Worm (Caenorhabditis elegans) whole organism, L2 larva: ENCODE results near the gene F11E6.11.
A peak's percentile ranks its signal among the peaks of the same experiment; 100 is the strongest.

Source experiments
- C34F6.9 ChIP-seq: fragments of 150-350 bp; optimal IDR thresholded peaks from 2 replicates; lab custom pipeline; 2014; ENCODE audit warnings: missing biosample characterization, missing genetic modification characterization
- F13H6.1 ChIP-seq: sonication (generic microtip); optimal IDR thresholded peaks from 2 replicates; lab custom pipeline; 2016; ENCODE audit warnings: missing genetic modification characterization, missing compliant biosample characterization
- R02D3.7 ChIP-seq: fragments of 150-350 bp; optimal IDR thresholded peaks from 2 replicates; lab custom pipeline; 2014; ENCODE audit warnings: missing biosample characterization, missing genetic modification characterization
- Y55F3AM.14 ChIP-seq: fragments of 200-800 bp; sonication (Bioruptor generic); optimal IDR thresholded peaks from 2 replicates; lab custom pipeline; 2018; ENCODE audit warnings: mild to moderate bottlenecking, missing genetic modification characterization, missing compliant biosample characterization
- ZK546.5 ChIP-seq: sonication (generic microtip); optimal IDR thresholded peaks from 2 replicates; lab custom pipeline; 2017; ENCODE audit warnings: missing biosample characterization, missing genetic modification characterization
- aly-2 ChIP-seq: fragments of 150-350 bp; optimal IDR thresholded peaks from 2 replicates; lab custom pipeline; 2014; ENCODE audit warnings: missing biosample characterization, missing genetic modification characterization
- ama-1 ChIP-seq: fragments of 150-350 bp; optimal IDR thresholded peaks from 2 replicates; lab custom pipeline; 2018; ENCODE audit warnings: inconsistent platforms
- blmp-1 ChIP-seq: sonication (generic microtip); optimal IDR thresholded peaks from 2 replicates; lab custom pipeline; 2017; ENCODE audit warnings: missing genetic modification characterization, mild to moderate bottlenecking, missing compliant biosample characterization, antibody characterized with exemption, moderate library complexity; ENCODE audit not compliant: insufficient read depth
- ceh-82 ChIP-seq: fragments of 150-350 bp; optimal IDR thresholded peaks from 2 replicates; lab custom pipeline; 2014; ENCODE audit warnings: missing biosample characterization, missing genetic modification characterization
- crh-2 ChIP-seq: sonication (generic microtip); optimal IDR thresholded peaks from 2 replicates; lab custom pipeline; 2017; ENCODE audit warnings: missing biosample characterization, missing genetic modification characterization
- egl-27 ChIP-seq: sonication (generic microtip); optimal IDR thresholded peaks from 3 replicates; lab custom pipeline; 2017; ENCODE audit warnings: missing biosample characterization, missing genetic modification reagents, missing genetic modification characterization
- fos-1 ChIP-seq: fragments of 150-350 bp; optimal IDR thresholded peaks from 2 replicates; lab custom pipeline; 2014; ENCODE audit warnings: missing biosample characterization, missing genetic modification characterization
- gmeb-1 ChIP-seq: fragments of 150-350 bp; optimal IDR thresholded peaks from 2 replicates; lab custom pipeline; 2014; ENCODE audit warnings: missing biosample characterization, missing genetic modification characterization
- lin-13 ChIP-seq: fragments of 150-350 bp; optimal IDR thresholded peaks from 2 replicates; lab custom pipeline; 2014; ENCODE audit warnings: missing biosample characterization, missing genetic modification reagents, missing genetic modification characterization
- lsy-2 ChIP-seq, 2 experiments: fragments of 150-350 bp in 1 of 2; sonication (generic microtip) in 1 of 2; optimal IDR thresholded peaks; 2 replicates each; lab custom pipeline; 2014 to 2017; ENCODE audit warnings: missing biosample characterization in 2 of 2, missing genetic modification characterization in 2 of 2
- mdl-1 ChIP-seq, 2 experiments: fragments of 150-350 bp in 1 of 2; sonication (generic microtip) in 1 of 2; optimal IDR thresholded peaks; 2 replicates each; lab custom pipeline; 2017; ENCODE audit warnings: missing biosample characterization in 2 of 2, missing genetic modification characterization in 2 of 2
- nhr-10 ChIP-seq: sonication (generic microtip); optimal IDR thresholded peaks from 2 replicates; lab custom pipeline; 2017; ENCODE audit warnings: missing biosample characterization, missing genetic modification characterization
- nhr-11 ChIP-seq: fragments of 150-350 bp; optimal IDR thresholded peaks from 2 replicates; lab custom pipeline; 2014; ENCODE audit warnings: missing biosample characterization, missing genetic modification characterization
- nhr-12 ChIP-seq: fragments of 150-350 bp; optimal IDR thresholded peaks from 2 replicates; lab custom pipeline; 2014; ENCODE audit warnings: missing biosample characterization, missing genetic modification characterization
- nhr-129 ChIP-seq: fragments of 150-350 bp; optimal IDR thresholded peaks from 2 replicates; lab custom pipeline; 2014; ENCODE audit warnings: missing biosample characterization, missing genetic modification characterization
- nhr-21 ChIP-seq: fragments of 150-350 bp; optimal IDR thresholded peaks from 2 replicates; lab custom pipeline; 2014; ENCODE audit warnings: missing biosample characterization, missing genetic modification characterization
- nhr-23 ChIP-seq: fragments of 150-350 bp; optimal IDR thresholded peaks from 2 replicates; lab custom pipeline; 2014; ENCODE audit warnings: missing biosample characterization, missing genetic modification reagents, missing genetic modification characterization
- nhr-237 ChIP-seq: fragments of 150-350 bp; optimal IDR thresholded peaks from 2 replicates; lab custom pipeline; 2014; ENCODE audit warnings: missing biosample characterization, missing genetic modification characterization
- nhr-25 ChIP-seq: fragments of 150-350 bp; sonication (generic microtip); optimal IDR thresholded peaks from 3 replicates; lab custom pipeline; 2014; ENCODE audit warnings: missing biosample characterization, missing genetic modification characterization
- nhr-6 ChIP-seq: fragments of 150-350 bp; optimal IDR thresholded peaks from 2 replicates; lab custom pipeline; 2014; ENCODE audit warnings: missing biosample characterization, missing genetic modification characterization
- nhr-77 ChIP-seq: fragments of 150-350 bp; optimal IDR thresholded peaks from 2 replicates; lab custom pipeline; 2014; ENCODE audit warnings: missing biosample characterization, missing genetic modification characterization
- peb-1 ChIP-seq: fragments of 150-350 bp; optimal IDR thresholded peaks from 2 replicates; lab custom pipeline; 2014; ENCODE audit warnings: missing biosample characterization, missing genetic modification characterization
- sem-4 ChIP-seq: fragments of 150-350 bp; optimal IDR thresholded peaks from 2 replicates; lab custom pipeline; 2014; ENCODE audit warnings: missing biosample characterization, missing genetic modification reagents, missing genetic modification characterization
- skn-1 ChIP-seq: sonication (generic microtip); optimal IDR thresholded peaks from 2 replicates; lab custom pipeline; 2017; ENCODE audit warnings: missing biosample characterization, missing genetic modification characterization
- sma-3 ChIP-seq: sonication (generic microtip); optimal IDR thresholded peaks from 2 replicates; lab custom pipeline; 2016; ENCODE audit warnings: missing genetic modification reagents, missing genetic modification characterization, missing compliant biosample characterization
- sma-9 ChIP-seq, 2 experiments: fragments of 150-350 bp in 1 of 2; sonication (generic microtip) in 1 of 2; optimal IDR thresholded peaks; 2 replicates each; lab custom pipeline; 2014 to 2016; ENCODE audit warnings: missing genetic modification characterization in 2 of 2, mild to moderate bottlenecking in 1 of 2, missing biosample characterization in 1 of 2, missing compliant biosample characterization in 1 of 2, missing genetic modification reagents in 1 of 2, moderate library complexity in 1 of 2
- snpc-4 ChIP-seq: fragments of 150-350 bp; optimal IDR thresholded peaks from 2 replicates; lab custom pipeline; 2014; ENCODE audit warnings: missing biosample characterization, missing genetic modification characterization
- unc-39 ChIP-seq: fragments of 150-350 bp; optimal IDR thresholded peaks from 2 replicates; lab custom pipeline; 2014; ENCODE audit warnings: missing biosample characterization, missing genetic modification characterization
- unc-55 ChIP-seq: fragments of 150-350 bp; sonication (generic microtip); optimal IDR thresholded peaks from 3 replicates; lab custom pipeline; 2014; ENCODE audit warnings: missing biosample characterization, missing genetic modification reagents, missing genetic modification characterization
- unc-62 ChIP-seq: fragments of 150-350 bp; optimal IDR thresholded peaks from 2 replicates; lab custom pipeline; 2014; ENCODE audit warnings: missing biosample characterization, missing genetic modification reagents, missing genetic modification characterization
- zag-1 ChIP-seq: fragments of 150-350 bp; optimal IDR thresholded peaks from 2 replicates; lab custom pipeline; 2014; ENCODE audit warnings: missing biosample characterization, missing genetic modification characterization
- ztf-1 ChIP-seq: fragments of 200-800 bp; sonication (Bioruptor generic); conservative IDR thresholded peaks from 2 replicates; pipeline ENCODE4 v1.3.6; 2022; ENCODE audit warnings: missing genetic modification characterization, missing compliant biosample characterization
- ztf-11 ChIP-seq: sonication (generic microtip); optimal IDR thresholded peaks from 2 replicates; lab custom pipeline; 2017; ENCODE audit warnings: missing biosample characterization, missing genetic modification characterization
- ztf-4 ChIP-seq: fragments of 150-350 bp; optimal IDR thresholded peaks from 2 replicates; lab custom pipeline; 2014; ENCODE audit warnings: missing biosample characterization, missing genetic modification characterization

Gene F11E6.11

ce11 chrIV:17463108-17463608 is 20.5 kb downstream of the F11E6.11 start, which contains the start of gene F11E6.10:
TSS of gene F11E6.10 (minus strand) at chrIV:17463158.
- TF ChIP-seq zag-1 (no peak), snpc-4 (no peak), unc-39 (tag; lab: Kevin White, UChicago) (no peak)

ce11 chrIV:17465886-17466285 is 23.3 kb downstream of the F11E6.11 start, which contains the start of gene F11E6.6:
TSS of gene F11E6.6 (minus strand) at chrIV:17465986.
- TF ChIP-seq skn-1 (no peak), nhr-21 (tag; lab: Kevin White, UChicago) (no peak), F13H6.1 (no peak), fos-1 (peak; percentile 48)

- no peak for TF ChIP-seq ztf-1 (GFP tag; lab: Robert Waterston, UW)
- TF ChIP-seq lin-13 (GFP tag; lab: Kevin White, UChicago), result no peak
- TF ChIP-seq F13H6.1, result no peak
- no peak for TF ChIP-seq mdl-1 (tag; optimal IDR thresholded peaks at IDR 0.05; lab: Kevin White, UChicago)
- no peak for TF ChIP-seq nhr-12 (tag; lab: Kevin White, UChicago)
- no peak for TF ChIP-seq lsy-2 (tag; optimal IDR thresholded peaks at IDR 0.05; lab: Kevin White, UChicago)
- no peak for TF ChIP-seq zag-1
- TF ChIP-seq sma-9 (GFP tag; optimal IDR thresholded peaks at IDR 0.05; lab: Kevin White, UChicago), result peak; percentile 59
- TF ChIP-seq sma-9 (tag; optimal IDR thresholded peaks at IDR 0.05; lab: Kevin White, UChicago), result no peak
- TF ChIP-seq unc-55 (GFP tag; lab: Kevin White, UChicago), result no peak
- no peak for TF ChIP-seq nhr-6
- peak; percentile 30 for TF ChIP-seq fos-1
- peak; percentile 40 for TF ChIP-seq gmeb-1 (tag; lab: Kevin White, UChicago)
- TF ChIP-seq nhr-77, result no peak
- TF ChIP-seq unc-62 (GFP tag; lab: Kevin White, UChicago), result no peak
- no peak for TF ChIP-seq ZK546.5
- peak; percentile 9 for TF ChIP-seq crh-2 (tag; lab: Kevin White, UChicago)
- TF ChIP-seq sma-3 (GFP tag; lab: Kevin White, UChicago), result no peak
- TF ChIP-seq nhr-21 (tag; lab: Kevin White, UChicago), result no peak
- TF ChIP-seq ztf-11 (tag; lab: Kevin White, UChicago), result no peak
These were observed 24.7 kb downstream of the F11E6.11 start, which contains the start of gene elo-2 for ce11 chrIV:17467325-17467724. TSS of gene elo-2 (minus strand) at chrIV:17467408.

ce11 chrIV:17467825-17468224 is 25.2 kb downstream of the F11E6.11 start:
- TF ChIP-seq mdl-1 (tag; optimal IDR thresholded peaks at IDR 0.05; lab: Kevin White, UChicago) (no peak), sem-4 (tag; lab: Kevin White, UChicago) (no peak), fos-1 (no peak), ceh-82 (tag; lab: Kevin White, UChicago) (no peak), C34F6.9 (tag; lab: Kevin White, UChicago) (peak; percentile 38), nhr-77 (no peak), R02D3.7 (tag; lab: Kevin White, UChicago) (no peak), unc-55 (GFP tag; lab: Kevin White, UChicago) (peak; percentile 68)

ce11 chrIV:17470096-17470602 is 27.5 kb downstream of the F11E6.11 start, which contains the start of gene F11E6.4:
TSS of gene F11E6.4 (minus strand) at chrIV:17470354.
- TF ChIP-seq lin-13 (GFP tag; lab: Kevin White, UChicago) (peak; percentile 28), nhr-25 (peak; percentile 73), ama-1 (lab: Kevin White, UChicago) (peak; percentile 21), mdl-1 (tag; optimal IDR thresholded peaks at IDR 0.05; lab: Kevin White, UChicago) (no peak), ztf-4 (peak; percentile 35)

ce11 chrIV:17471870-17472459 is 29.3 kb downstream of the F11E6.11 start, which contains the start of gene epic-1:
TSS of gene epic-1 (minus strand) at chrIV:17471920.
- no peak for TF ChIP-seq nhr-11 (tag; lab: Kevin White, UChicago)
- TF ChIP-seq Y55F3AM.14 (GFP tag; lab: Kevin White, UChicago), result no peak
- TF ChIP-seq nhr-10 (tag; lab: Kevin White, UChicago), result no peak
- peak; percentile 44 for TF ChIP-seq nhr-129 (tag; lab: Kevin White, UChicago)
- no peak for TF ChIP-seq unc-62 (GFP tag; lab: Kevin White, UChicago)
- no peak for TF ChIP-seq nhr-77
- no peak for TF ChIP-seq unc-55 (GFP tag; lab: Kevin White, UChicago)
- TF ChIP-seq lsy-2 (tag; optimal IDR thresholded peaks at IDR 0.05; lab: Kevin White, UChicago), result no peak
- no peak for TF ChIP-seq nhr-237 (tag; lab: Kevin White, UChicago)
- TF ChIP-seq blmp-1 (tag; lab: Kevin White, UChicago), result peak; percentile 45
- TF ChIP-seq sma-3 (GFP tag; lab: Kevin White, UChicago), result peak; percentile 41
- no peak for TF ChIP-seq peb-1 (tag; lab: Kevin White, UChicago)
- peak; percentile 43 for TF ChIP-seq nhr-21 (tag; lab: Kevin White, UChicago)
- peak; percentile 14 for TF ChIP-seq ama-1 (lab: Kevin White, UChicago)
- TF ChIP-seq sem-4 (tag; lab: Kevin White, UChicago), result peak; percentile 24
- TF ChIP-seq crh-2 (tag; lab: Kevin White, UChicago), result peak; percentile 2
- peak; percentile 82 for TF ChIP-seq nhr-25
- peak; percentile 35 for TF ChIP-seq egl-27 (tag; lab: Kevin White, UChicago)
- TF ChIP-seq aly-2 (tag; lab: Kevin White, UChicago), result no peak
- TF ChIP-seq nhr-12 (tag; lab: Kevin White, UChicago), result no peak
- TF ChIP-seq mdl-1 (tag; optimal IDR thresholded peaks at IDR 0.05; lab: Kevin White, UChicago), result no peak
- TF ChIP-seq R02D3.7 (tag; lab: Kevin White, UChicago), result no peak
- TF ChIP-seq nhr-23 (tag; lab: Kevin White, UChicago), result no peak
- no peak for TF ChIP-seq ztf-1 (GFP tag; lab: Robert Waterston, UW)
- TF ChIP-seq unc-39 (tag; lab: Kevin White, UChicago), result no peak
